Worm (Caenorhabditis elegans) whole organism, midembryonic: ENCODE measurements around the gene comt-4.

Source experiments
- T22C8.4 ChIP-seq: fragments of 200-800 bp; sonication (Bioruptor generic); IDR thresholded peaks from 2 replicates; pipeline ENCODE4 v1.3.6; 2022; ENCODE audit warnings: missing genetic modification characterization, missing compliant biosample characterization
- cog-1 ChIP-seq: sonication (generic microtip); optimal IDR thresholded peaks from 2 replicates; lab custom pipeline; 2016; ENCODE audit warnings: missing genetic modification characterization, missing compliant biosample characterization
- flt-1 ChIP-seq: fragments of 200-800 bp; sonication (Bioruptor generic); IDR thresholded peaks from 2 replicates; pipeline ENCODE4 v1.3.6; 2022; ENCODE audit warnings: missing genetic modification characterization, missing compliant biosample characterization
- ref-1 ChIP-seq: fragments of 200-800 bp; sonication (Bioruptor generic); conservative IDR thresholded peaks from 2 replicates; pipeline ENCODE4 v1.3.6; 2022; ENCODE audit warnings: missing genetic modification reagents, missing genetic modification characterization, missing compliant biosample characterization
- tab-1 ChIP-seq: fragments of 200-800 bp; sonication (Bioruptor generic); IDR thresholded peaks from 2 replicates; pipeline ENCODE4 v1.3.6; 2022; ENCODE audit warnings: missing genetic modification characterization, missing compliant biosample characterization
- ztf-23 ChIP-seq: fragments of 200-800 bp; sonication (Bioruptor generic); IDR thresholded peaks from 2 replicates; pipeline ENCODE4 v1.3.6; 2022; ENCODE audit warnings: missing genetic modification reagents, missing genetic modification characterization, missing compliant biosample characterization
- ztf-29 ChIP-seq: fragments of 200-800 bp; sonication (Bioruptor generic); IDR thresholded peaks from 2 replicates; pipeline ENCODE4 v1.3.6; 2022; ENCODE audit warnings: missing genetic modification reagents, missing genetic modification characterization, missing compliant biosample characterization

ce11 chrV:2018689-2019088, 31.3 kb downstream of the comt-4 start, which contains the start of gene F59A7.14:
- no peak for TF ChIP-seq flt-1
- TF ChIP-seq ztf-29 (GFP tag; lab: Robert Waterston, UW) = no peak
- no peak for TF ChIP-seq T22C8.4 (GFP tag; lab: Robert Waterston, UW)
- no peak for TF ChIP-seq cog-1 (tag; lab: Kevin White, UChicago)
- no peak for TF ChIP-seq ref-1 (GFP tag; lab: Robert Waterston, UW)
- no peak for TF ChIP-seq tab-1
- TF ChIP-seq ztf-23 = no peak
